Worm (Caenorhabditis elegans) whole organism, young adult: Measurements from ENCODE around the gene K04E7.1.

ENCODE experiments used
- ets-4 ChIP-seq: fragments of 200-800 bp; sonication (Bioruptor generic); optimal IDR thresholded peaks from 2 replicates; lab custom pipeline; 2018; ENCODE audit warnings: mild to moderate bottlenecking, missing genetic modification characterization, missing compliant biosample characterization
- madf-6 ChIP-seq: fragments of 200-800 bp; sonication (Bioruptor generic); IDR thresholded peaks from 2 replicates; pipeline ENCODE4 v1.3.6; 2022; ENCODE audit warnings: missing genetic modification reagents, missing genetic modification characterization, missing compliant biosample characterization
- nfya-2 ChIP-seq: fragments of 200-800 bp; sonication (Bioruptor generic); IDR thresholded peaks from 2 replicates; pipeline ENCODE4 v1.3.6; 2022; ENCODE audit warnings: missing genetic modification reagents, missing genetic modification characterization, missing compliant biosample characterization
- rec-8 ChIP-seq, 2 experiments: sonication (generic microtip); optimal IDR thresholded peaks; 2 replicates each; lab custom pipeline; 2016; ENCODE audit warnings: mild to moderate bottlenecking in 2 of 2, missing genetic modification characterization in 2 of 2, missing genetic modification reagents in 2 of 2, missing genotype in 2 of 2, missing biosample characterization in 1 of 2, missing compliant biosample characterization in 1 of 2, moderate library complexity in 1 of 2
- unc-130 ChIP-seq: sonication (generic microtip); optimal IDR thresholded peaks from 2 replicates; lab custom pipeline; 2016; ENCODE audit warnings: missing genetic modification reagents, missing genetic modification characterization, missing compliant biosample characterization
- unc-62 ChIP-seq: fragments of 150-350 bp; optimal IDR thresholded peaks from 2 replicates; lab custom pipeline; 2014; ENCODE audit warnings: missing biosample characterization, missing genetic modification reagents, missing genetic modification characterization
- ztf-6 ChIP-seq: fragments of 200-800 bp; sonication (Bioruptor generic); IDR thresholded peaks from 2 replicates; pipeline ENCODE4 v1.3.6; 2022; ENCODE audit warnings: missing genetic modification reagents, missing genetic modification characterization, missing compliant biosample characterization

DNA sequence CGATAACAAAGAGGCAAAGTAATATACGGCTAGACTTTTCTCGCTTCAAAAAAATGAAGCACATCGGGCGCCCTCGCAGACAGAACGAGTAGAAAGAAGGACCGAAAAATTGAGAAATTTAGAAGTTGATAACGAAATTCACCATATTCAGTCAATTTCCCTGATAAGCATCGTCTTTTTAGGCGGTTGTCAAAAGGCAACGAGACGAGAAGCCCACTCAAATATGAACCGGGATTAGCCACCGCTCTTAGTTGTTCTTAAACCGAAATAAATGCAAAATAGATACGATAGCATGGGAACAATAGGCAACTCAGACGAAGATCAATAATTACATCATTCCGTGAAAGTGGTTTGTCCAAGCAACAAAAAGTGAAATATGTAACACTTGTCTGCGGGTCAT lies 41.3 kb downstream of the K04E7.1 start:
- TF ChIP-seq ets-4 (GFP tag; lab: Kevin White, UChicago) (no peak), unc-130 (GFP tag; lab: Kevin White, UChicago) (no peak), unc-62 (GFP tag; lab: Kevin White, UChicago) (no peak), rec-8 (tag; optimal IDR thresholded peaks at IDR 0.05; lab: Kevin White, UChicago) (no peak), ztf-6 (no peak), nfya-2 (no peak), madf-6 (no peak)
